Fruit fly (Drosophila melanogaster) ovary, adult (tissue): ENCODE results near the gene Swip-1.
A peak's percentile ranks its signal among the peaks of the same experiment; 100 is the strongest.

ENCODE experiments used
- CG17801 ChIP-seq: fragments of 200-800 bp; optimal IDR thresholded peaks from 2 replicates; lab custom pipeline; 2019; ENCODE audit warnings: missing biosample characterization, mild to moderate bottlenecking, missing genetic modification characterization, moderate library complexity; ENCODE audit not compliant: partially characterized antibody

The Swip-1 gene

DNA sequence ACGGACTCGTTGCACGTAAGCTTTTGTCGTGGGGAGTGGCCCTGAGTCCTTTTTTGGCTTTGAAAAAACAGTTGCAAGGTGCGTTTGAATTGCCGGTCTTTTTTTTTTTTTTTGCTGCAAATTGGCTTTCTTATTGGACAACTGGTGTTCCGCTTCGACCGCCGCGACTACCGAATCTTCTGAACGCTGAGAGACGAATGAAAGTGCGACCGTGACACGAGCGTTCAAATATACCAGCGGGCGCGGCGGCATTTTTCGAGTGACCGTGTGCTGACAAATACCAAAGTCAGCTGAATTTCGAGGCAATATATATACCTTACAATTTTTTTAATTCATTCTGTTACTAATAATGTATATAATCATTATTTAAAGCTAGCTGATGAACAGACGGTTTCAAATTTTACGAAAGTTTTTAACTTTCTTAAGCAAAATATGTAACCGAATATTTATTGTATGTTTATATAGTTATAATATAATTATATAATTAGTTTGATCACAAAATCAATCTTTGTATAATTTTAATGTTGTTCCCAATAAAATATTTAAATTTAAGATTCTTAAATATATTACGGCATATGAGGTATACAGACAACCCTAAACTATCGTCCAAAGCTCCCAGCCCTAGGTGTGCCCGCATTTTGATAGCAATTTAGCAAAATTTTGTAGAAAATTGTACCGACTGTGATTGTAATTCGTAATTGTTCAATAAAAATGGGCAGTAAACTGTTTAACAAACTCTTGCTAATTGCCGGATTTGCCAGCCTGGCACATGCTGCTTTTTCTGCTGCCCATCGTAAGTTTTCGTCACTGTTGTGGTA lies at the start of gene Swip-1, which contains the start of gene EMC5:
TSS of gene Swip-1 (minus strand) at position 203 of the 818 bp plus-strand sequence.
TSS of gene EMC5 (plus strand) at position 630 of the 818 bp plus-strand sequence.
- peak; percentile 43 for TF ChIP-seq CG17801 (GFP tag; lab: Kevin White, UChicago)

DNA sequence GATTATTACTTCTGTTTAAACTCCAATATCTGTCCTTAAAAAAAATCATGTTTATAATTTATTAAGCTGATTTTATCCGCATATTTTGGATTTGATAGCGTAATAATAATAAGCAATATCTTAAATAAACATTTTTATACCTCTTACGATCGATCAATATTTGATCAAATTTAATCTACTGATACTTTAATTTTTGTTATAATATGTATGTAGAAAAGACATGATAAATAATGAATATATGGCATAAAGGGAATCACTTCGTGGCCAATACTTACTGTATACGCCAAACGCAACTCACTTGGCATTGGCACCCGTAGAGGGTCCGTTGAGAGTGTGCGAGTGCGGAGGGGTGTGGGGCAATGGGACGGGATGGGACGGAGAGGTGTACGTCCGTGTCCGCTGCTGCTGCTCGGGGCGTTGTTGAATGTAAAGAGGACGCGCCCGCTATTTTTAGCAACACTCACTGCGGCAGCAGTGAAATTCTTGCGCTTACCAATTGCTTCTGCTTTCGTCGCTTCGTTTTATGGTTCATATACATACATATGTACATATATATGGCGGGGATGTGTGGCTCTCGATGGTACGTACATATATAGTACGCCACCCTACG lies 49.1 kb upstream of the Swip-1 start:
- no peak for TF ChIP-seq CG17801 (GFP tag; lab: Kevin White, UChicago)

DNA sequence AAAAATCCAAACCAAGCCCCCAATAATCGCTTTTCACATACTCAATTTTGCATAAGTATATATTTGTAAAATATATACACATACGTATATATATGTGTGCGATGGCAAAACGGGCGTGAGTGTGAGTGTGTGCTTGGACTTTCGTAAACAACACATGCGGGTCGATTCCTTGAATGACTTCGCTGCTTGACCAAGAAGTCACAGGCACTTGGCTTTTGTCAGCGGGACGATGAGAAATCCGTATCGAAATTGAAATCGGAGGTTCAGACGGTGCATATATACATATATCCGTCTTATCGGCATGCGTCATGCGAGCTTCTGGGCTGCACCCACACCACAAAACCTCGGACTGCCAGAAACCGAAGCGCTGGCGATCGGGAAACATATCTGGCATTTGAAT lies 47.9 kb upstream of the Swip-1 start:
- no peak for TF ChIP-seq CG17801 (GFP tag; lab: Kevin White, UChicago)

dm6 chr2L:19034213-19034929 lies 47.3 kb upstream of the Swip-1 start, which contains the start of the genes mib2 and CG31800:
mib2 (plus strand) TSS chr2L:19034444.
CG31800 (minus strand) TSS chr2L:19034576.
- TF ChIP-seq CG17801 (GFP tag; lab: Kevin White, UChicago): peak; percentile 11

- peak; percentile 32 for TF ChIP-seq CG17801 (GFP tag; lab: Kevin White, UChicago)
Measured at dm6 chr2L:19033288-19033687, 46.2 kb upstream of the Swip-1 start, which contains the start of gene hook. hook (minus strand) TSS chr2L:19033498.

DNA sequence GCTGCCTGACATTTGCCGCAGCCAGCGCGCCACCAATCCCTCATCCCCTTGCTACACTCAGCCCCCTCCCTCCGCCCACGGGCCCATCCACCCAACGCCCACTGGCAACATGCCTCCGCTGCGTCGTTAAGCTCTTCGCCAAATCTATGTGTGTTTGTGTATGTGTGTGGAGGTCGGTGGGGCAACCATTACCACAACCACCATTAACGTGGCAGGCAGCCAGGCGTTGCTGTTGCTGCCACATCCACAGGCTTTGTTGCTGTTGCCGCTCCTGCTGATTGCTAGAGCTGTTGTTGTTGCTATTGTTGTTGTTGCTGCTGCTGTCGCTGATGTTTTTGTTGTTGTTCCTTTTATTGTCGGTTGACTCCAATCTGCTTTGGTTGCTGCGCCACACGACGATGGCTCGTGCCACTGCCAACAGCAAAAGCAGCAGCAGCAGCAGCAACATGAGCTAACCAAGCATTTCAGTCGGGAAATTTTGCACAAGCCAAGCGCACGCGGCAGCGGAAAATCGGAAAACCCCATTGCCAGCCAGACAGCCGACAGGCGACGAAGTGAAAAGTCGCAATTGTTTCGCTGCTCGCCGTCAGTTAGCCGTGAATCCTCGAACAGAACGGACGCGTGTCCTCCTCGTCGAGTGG lies 40.3 kb upstream of the Swip-1 start, which contains the start of gene Sidpn:
TSS of gene Sidpn (plus strand) at position 465 of the 641 bp plus-strand sequence.
- no peak for TF ChIP-seq CG17801 (GFP tag; lab: Kevin White, UChicago)

- no peak for TF ChIP-seq CG17801 (GFP tag; lab: Kevin White, UChicago)
Measured at dm6 chr2L:19026491-19027197, 39.6 kb upstream of the Swip-1 start.

dm6 chr2L:19024744-19025059 lies 37.6 kb upstream of the Swip-1 start:
- TF ChIP-seq CG17801 (GFP tag; lab: Kevin White, UChicago): no peak

dm6 chr2L:19023972-19024743 lies 37.1 kb upstream of the Swip-1 start:
- TF ChIP-seq CG17801 (GFP tag; lab: Kevin White, UChicago): no peak

DNA sequence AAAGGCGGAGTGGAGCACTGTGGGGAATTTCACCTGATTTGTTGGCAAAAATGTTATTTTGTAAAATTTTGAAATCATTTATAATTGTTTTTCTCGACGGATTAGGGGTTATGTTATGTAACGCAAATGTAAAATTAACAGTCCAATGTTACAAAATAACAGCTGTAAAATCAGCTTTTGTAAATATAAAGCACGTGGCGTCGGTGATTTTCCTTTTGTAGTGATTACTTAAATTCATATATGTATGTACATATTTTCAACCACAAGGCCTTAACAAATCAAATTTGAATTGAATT lies 35.1 kb upstream of the Swip-1 start, which contains the start of gene CG15172:
TSS of gene CG15172 (plus strand) at position 197 of the 296 bp plus-strand sequence.
- no peak for TF ChIP-seq CG17801 (GFP tag; lab: Kevin White, UChicago)

DNA sequence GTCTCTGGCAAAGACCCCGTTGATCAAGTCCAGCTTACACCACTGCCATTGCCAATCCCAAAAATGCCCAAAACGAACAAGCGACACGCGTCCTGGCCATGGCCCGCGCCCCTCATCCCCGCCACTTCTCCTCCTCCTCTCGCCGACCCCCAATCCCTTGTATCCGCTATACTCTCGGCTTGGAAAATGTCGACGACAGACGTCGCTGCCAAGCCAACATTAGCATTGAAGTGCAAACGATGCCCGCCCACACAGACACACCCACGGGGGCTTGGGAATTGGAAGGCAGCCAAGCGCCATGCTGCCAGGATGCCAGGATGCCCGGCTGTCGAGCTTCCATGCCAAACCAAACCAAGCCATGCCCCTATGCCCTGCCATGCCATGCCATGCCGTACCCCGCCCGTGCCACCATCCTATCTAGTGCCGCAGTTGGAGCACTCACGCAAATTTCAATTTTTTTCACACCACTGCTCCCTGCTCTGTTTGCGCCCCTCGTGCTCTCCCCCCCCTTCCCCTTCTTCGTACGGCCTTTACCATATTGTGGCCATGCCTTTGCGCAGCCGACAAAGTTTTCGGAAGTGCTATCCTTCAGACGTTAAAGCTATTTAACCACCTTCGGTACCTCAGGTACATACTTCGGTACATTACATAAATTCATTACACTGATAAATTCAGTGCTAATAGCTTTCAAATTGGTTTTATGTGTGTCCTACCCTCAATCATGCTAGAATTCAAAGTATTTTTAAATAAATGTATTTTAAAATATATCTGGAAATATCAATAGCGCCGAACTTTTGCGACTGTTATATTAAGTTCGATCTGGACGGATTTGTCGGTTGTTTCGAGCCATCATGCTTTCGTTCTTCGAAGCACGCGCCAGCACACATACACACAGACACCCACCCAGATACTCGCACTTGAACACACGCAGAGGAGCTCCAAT lies 34.5 kb upstream of the Swip-1 start:
- TF ChIP-seq CG17801 (GFP tag; lab: Kevin White, UChicago): no peak

DNA sequence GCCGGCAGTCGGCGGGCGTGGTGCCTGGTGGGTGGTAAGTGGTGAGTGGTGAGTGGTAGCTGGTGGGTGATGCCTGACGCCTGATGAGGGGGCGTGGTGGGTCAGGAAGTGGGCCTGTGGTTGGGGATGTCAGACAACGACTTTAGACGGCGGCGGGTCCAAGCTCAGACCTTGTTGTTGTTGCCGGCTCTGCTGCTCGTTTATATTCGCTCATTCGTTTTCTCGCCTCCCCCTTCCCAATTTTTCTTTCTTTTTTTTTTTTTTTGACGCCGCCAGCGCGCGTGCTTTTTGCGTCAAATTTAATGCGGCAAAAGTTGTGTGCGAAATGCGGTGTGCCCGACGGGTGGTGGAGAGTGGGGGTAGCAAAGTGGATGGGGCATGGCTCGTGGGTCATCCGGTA lies 32.6 kb upstream of the Swip-1 start:
- no peak for TF ChIP-seq CG17801 (GFP tag; lab: Kevin White, UChicago)
